Fruit fly (Drosophila melanogaster) whole organism, embryonic: ENCODE data around the gene PGRP-LF.

ENCODE experiments used
- Antp ChIP-seq: fragments of 200-800 bp; sonication (Bioruptor generic); optimal IDR thresholded peaks from 3 replicates; lab custom pipeline; 2016; ENCODE audit warnings: missing biosample characterization, missing genetic modification characterization
- Atf-2 ChIP-seq: fragments of 200-800 bp; sonication (Bioruptor generic); optimal IDR thresholded peaks from 2 replicates; lab custom pipeline; 2016; ENCODE audit warnings: missing biosample characterization, missing genetic modification characterization
- BEAF-32 ChIP-seq: fragments of 200-800 bp; sonication (Bioruptor generic); optimal IDR thresholded peaks from 3 replicates; lab custom pipeline; 2017; ENCODE audit warnings: missing biosample characterization, missing genetic modification characterization, mild to moderate bottlenecking, moderate library complexity, missing genetic modification reagents
- CG10321 ChIP-seq: fragments of 200-800 bp; sonication (Bioruptor generic); IDR thresholded peaks from 2 replicates; pipeline ENCODE4 v1.3.6; 2022; ENCODE audit warnings: missing biosample characterization, missing genetic modification characterization
- CG11723 ChIP-seq: fragments of 200-800 bp; sonication (Bioruptor generic); optimal IDR thresholded peaks from 2 replicates; lab custom pipeline; 2017; ENCODE audit warnings: missing biosample characterization, mild to moderate bottlenecking, missing genetic modification characterization
- CG13624 ChIP-seq: fragments of 200-800 bp; sonication (Bioruptor generic); optimal IDR thresholded peaks from 2 replicates; lab custom pipeline; 2016; ENCODE audit warnings: missing biosample characterization, missing genetic modification characterization
- CG14441 ChIP-seq: fragments of 200-800 bp; sonication (Bioruptor generic); IDR thresholded peaks from 2 replicates; pipeline ENCODE4 v1.3.6; 2022; ENCODE audit warnings: missing biosample characterization, missing genetic modification characterization
- CG14667 ChIP-seq: fragments of 200-800 bp; sonication (Bioruptor generic); IDR thresholded peaks from 2 replicates; pipeline ENCODE4 v1.3.6; 2022; ENCODE audit warnings: missing biosample characterization, missing genetic modification characterization
- CG14860 ChIP-seq: fragments of 200-800 bp; sonication (Bioruptor generic); IDR thresholded peaks from 3 replicates; pipeline ENCODE4 v1.3.6; 2022; ENCODE audit warnings: missing biosample characterization, missing genetic modification characterization; ENCODE audit not compliant: partially characterized antibody
- CG15073 ChIP-seq: fragments of 200-800 bp; sonication (Bioruptor generic); optimal IDR thresholded peaks from 2 replicates; lab custom pipeline; 2016; ENCODE audit warnings: missing biosample characterization, missing genetic modification characterization
- CG1603 ChIP-seq: fragments of 200-800 bp; sonication (Bioruptor generic); optimal IDR thresholded peaks from 2 replicates; lab custom pipeline; 2019; ENCODE audit warnings: missing biosample characterization, mild to moderate bottlenecking, missing genetic modification characterization, moderate library complexity
- CG18011 ChIP-seq: fragments of 200-800 bp; sonication (Bioruptor generic); optimal IDR thresholded peaks from 2 replicates; lab custom pipeline; 2017; ENCODE audit warnings: missing biosample characterization, missing genetic modification characterization, mild to moderate bottlenecking, moderate library complexity, missing genotype
- CG2120 ChIP-seq: fragments of 200-800 bp; sonication (Bioruptor generic); optimal IDR thresholded peaks from 3 replicates; lab custom pipeline; 2016; ENCODE audit warnings: missing biosample characterization, missing genetic modification characterization
- CG4424 ChIP-seq: fragments of 200-800 bp; sonication (Bioruptor generic); optimal IDR thresholded peaks from 3 replicates; lab custom pipeline; 2016; ENCODE audit warnings: missing biosample characterization, missing genetic modification characterization
- CG4617 ChIP-seq: fragments of 200-800 bp; sonication (Bioruptor generic); optimal IDR thresholded peaks from 3 replicates; lab custom pipeline; 2016; ENCODE audit warnings: missing biosample characterization, missing genetic modification characterization, borderline replicate concordance
- CG6272 ChIP-seq: fragments of 200-800 bp; sonication (Bioruptor generic); IDR thresholded peaks from 2 replicates; pipeline ENCODE4 v1.3.6; 2022; ENCODE audit warnings: missing biosample characterization, missing genetic modification characterization
- CG7556 ChIP-seq: fragments of 200-800 bp; sonication (Bioruptor generic); optimal IDR thresholded peaks from 2 replicates; lab custom pipeline; 2017; ENCODE audit warnings: missing biosample characterization, mild to moderate bottlenecking, missing genetic modification characterization
- CG7839 ChIP-seq: fragments of 200-800 bp; sonication (Bioruptor generic); optimal IDR thresholded peaks from 3 replicates; lab custom pipeline; 2018; ENCODE audit warnings: missing biosample characterization, mild to moderate bottlenecking, missing genetic modification characterization, moderate library complexity
- CG8281 ChIP-seq: fragments of 200-800 bp; sonication (Bioruptor generic); optimal IDR thresholded peaks from 2 replicates; lab custom pipeline; 2018; ENCODE audit warnings: missing biosample characterization, mild to moderate bottlenecking, missing genetic modification characterization, moderate library complexity
- CG9932 ChIP-seq: fragments of 200-800 bp; sonication (Bioruptor generic); IDR thresholded peaks from 2 replicates; pipeline ENCODE4 v1.3.6; 2022; ENCODE audit warnings: missing biosample characterization, missing genetic modification characterization
- CrebB ChIP-seq: fragments of 200-800 bp; sonication (Bioruptor generic); optimal IDR thresholded peaks from 3 replicates; lab custom pipeline; 2018; ENCODE audit warnings: missing biosample characterization, mild to moderate bottlenecking, missing genetic modification characterization
- Doc3 ChIP-seq: fragments of 200-800 bp; sonication (Bioruptor generic); IDR thresholded peaks from 3 replicates; pipeline ENCODE4 v1.3.6; 2022; ENCODE audit warnings: missing biosample characterization, missing genetic modification characterization; ENCODE audit not compliant: partially characterized antibody
- Dp ChIP-seq: fragments of 200-800 bp; sonication (Bioruptor generic); optimal IDR thresholded peaks from 2 replicates; lab custom pipeline; 2018; ENCODE audit warnings: missing biosample characterization, mild to moderate bottlenecking, missing genetic modification characterization, moderate library complexity
- Elba2 ChIP-seq: fragments of 200-800 bp; sonication (Bioruptor generic); optimal IDR thresholded peaks from 3 replicates; lab custom pipeline; 2016; ENCODE audit warnings: missing biosample characterization, missing genetic modification characterization
- GATAe ChIP-seq: fragments of 200-800 bp; sonication (Bioruptor generic); conservative IDR thresholded peaks from 2 replicates; pipeline ENCODE4 v1.3.6; 2022; ENCODE audit warnings: missing biosample characterization, missing genetic modification characterization
- H15 ChIP-seq: fragments of 200-800 bp; sonication (Bioruptor generic); IDR thresholded peaks from 3 replicates; pipeline ENCODE4 v1.3.6; 2022; ENCODE audit warnings: missing biosample characterization, missing genetic modification characterization
- Jarid2 ChIP-seq: fragments of 200-800 bp; sonication (Bioruptor generic); optimal IDR thresholded peaks from 3 replicates; lab custom pipeline; 2017; ENCODE audit warnings: mild to moderate bottlenecking, missing biosample characterization, missing genetic modification reagents, missing genetic modification characterization
- Lim3 ChIP-seq: fragments of 200-800 bp; sonication (Bioruptor generic); IDR thresholded peaks from 2 replicates; pipeline ENCODE4 v1.3.6; 2022; ENCODE audit warnings: missing biosample characterization, missing genetic modification characterization
- MBD-R2 ChIP-seq: fragments of 200-800 bp; sonication (Bioruptor generic); IDR thresholded peaks from 2 replicates; pipeline ENCODE4 v1.3.6; 2022; ENCODE audit warnings: missing biosample characterization, missing genetic modification characterization
- Med ChIP-seq: fragments of 200-800 bp; sonication (Bioruptor generic); peaks from one replicate; lab custom pipeline; 2016; ENCODE audit warnings: missing biosample characterization, missing genetic modification characterization, mild to moderate bottlenecking, inconsistent platforms, moderate library complexity
- Vsx1 ChIP-seq: fragments of 200-800 bp; sonication (Bioruptor generic); optimal IDR thresholded peaks from 2 replicates; lab custom pipeline; 2017; ENCODE audit warnings: missing biosample characterization, mild to moderate bottlenecking, missing genetic modification characterization, missing genetic modification reagents
- YL-1 ChIP-seq: fragments of 200-800 bp; sonication (Bioruptor generic); optimal IDR thresholded peaks from 3 replicates; lab custom pipeline; 2017; ENCODE audit warnings: missing biosample characterization, mild to moderate bottlenecking, missing genetic modification characterization
- ap ChIP-seq: fragments of 200-800 bp; sonication (Bioruptor generic); IDR thresholded peaks from 2 replicates; pipeline ENCODE4 v1.3.6; 2022; ENCODE audit warnings: missing biosample characterization, missing genetic modification characterization
- br ChIP-seq: fragments of >200 bp; optimal IDR thresholded peaks from 2 replicates; lab custom pipeline; 2017
- da ChIP-seq: fragments of 200-800 bp; sonication (Bioruptor generic); optimal IDR thresholded peaks from 2 replicates; lab custom pipeline; 2016; ENCODE audit warnings: missing biosample characterization, missing genetic modification characterization
- exex ChIP-seq: fragments of 200-800 bp; sonication (Bioruptor generic); optimal IDR thresholded peaks from 4 replicates; lab custom pipeline; 2018; ENCODE audit warnings: missing biosample characterization, mild to moderate bottlenecking, missing genetic modification characterization, moderate library complexity
- fd3F ChIP-seq: fragments of 200-800 bp; sonication (Bioruptor generic); optimal IDR thresholded peaks from 2 replicates; lab custom pipeline; 2018; ENCODE audit warnings: missing biosample characterization, mild to moderate bottlenecking, missing genetic modification characterization, moderate library complexity
- fru ChIP-seq: fragments of >200 bp; optimal IDR thresholded peaks from 2 replicates; lab custom pipeline; 2017
- gcm ChIP-seq: fragments of 200-800 bp; sonication (Bioruptor generic); optimal IDR thresholded peaks from 2 replicates; lab custom pipeline; 2019; ENCODE audit warnings: missing biosample characterization, mild to moderate bottlenecking, missing genetic modification characterization, moderate library complexity
- grn ChIP-seq: fragments of 200-800 bp; sonication (Bioruptor generic); optimal IDR thresholded peaks from 3 replicates; lab custom pipeline; 2017; ENCODE audit warnings: missing biosample characterization, missing genetic modification characterization
- gro ChIP-seq: fragments of 200-800 bp; sonication (Bioruptor generic); optimal IDR thresholded peaks from 2 replicates; lab custom pipeline; 2016; ENCODE audit warnings: missing biosample characterization, missing genetic modification characterization
- lab ChIP-seq: fragments of 200-800 bp; sonication (Bioruptor generic); optimal IDR thresholded peaks from 3 replicates; lab custom pipeline; 2017; ENCODE audit warnings: missing biosample characterization, missing genetic modification characterization, mild to moderate bottlenecking, moderate library complexity, missing genetic modification reagents
- oc ChIP-seq: fragments of 200-800 bp; sonication (Bioruptor generic); optimal IDR thresholded peaks from 2 replicates; lab custom pipeline; 2018; ENCODE audit warnings: missing biosample characterization, mild to moderate bottlenecking, missing genetic modification characterization, moderate library complexity
- ranshi ChIP-seq: fragments of 200-800 bp; sonication (Bioruptor generic); IDR thresholded peaks from 2 replicates; pipeline ENCODE4 v1.3.6; 2022; ENCODE audit warnings: missing biosample characterization, missing genetic modification characterization
- row ChIP-seq: fragments of 200-800 bp; sonication (Bioruptor generic); IDR thresholded peaks from 3 replicates; pipeline ENCODE4 v1.3.6; 2022; ENCODE audit warnings: missing biosample characterization, missing genetic modification characterization
- scrt ChIP-seq: fragments of 200-800 bp; sonication (Bioruptor generic); optimal IDR thresholded peaks from 2 replicates; lab custom pipeline; 2018; ENCODE audit warnings: missing biosample characterization, mild to moderate bottlenecking, missing genetic modification characterization, moderate library complexity
- slbo ChIP-seq: fragments of 200-800 bp; sonication (Bioruptor generic); IDR thresholded peaks from 2 replicates; pipeline ENCODE4 v1.3.6; 2022; ENCODE audit warnings: missing biosample characterization, missing genetic modification characterization
- tll ChIP-seq, 2 experiments: fragments of 200-800 bp in 1 of 2; fragments of >200 bp in 1 of 2; sonication (Bioruptor generic) in 1 of 2; optimal IDR thresholded peaks; 2 replicates each; lab custom pipeline; 2017 to 2019; ENCODE audit warnings: missing biosample characterization in 2 of 2, missing genetic modification characterization in 2 of 2, mild to moderate bottlenecking in 1 of 2, moderate library complexity in 1 of 2
- unpg ChIP-seq: fragments of 200-800 bp; sonication (Bioruptor generic); optimal IDR thresholded peaks from 3 replicates; lab custom pipeline; 2018; ENCODE audit warnings: missing biosample characterization, mild to moderate bottlenecking, missing genetic modification characterization, moderate library complexity
- wor ChIP-seq: fragments of 200-800 bp; sonication (Bioruptor generic); IDR thresholded peaks from 2 replicates; pipeline ENCODE4 v1.3.6; 2022; ENCODE audit warnings: missing biosample characterization, missing genetic modification characterization
- z ChIP-seq: fragments of 200-800 bp; sonication (Bioruptor generic); IDR thresholded peaks from 3 replicates; pipeline ENCODE4 v1.3.6; 2022; ENCODE audit warnings: missing biosample characterization, missing genetic modification characterization

The PGRP-LF gene

dm6 chr3L:9370907-9371365, 21.5 kb downstream of the PGRP-LF start, which contains the start of gene Fdx1 (continued):
- no peak for TF ChIP-seq scrt (GFP tag; lab: Kevin White, UChicago)
- TF ChIP-seq Vsx1 (GFP tag; lab: Kevin White, UChicago): no peak
- peak; percentile 74 for TF ChIP-seq slbo (GFP tag; lab: Robert Waterston, UW)
- peak; percentile 44 for TF ChIP-seq unpg (GFP tag; lab: Kevin White, UChicago)
- no peak for TF ChIP-seq CG11723 (GFP tag; lab: Kevin White, UChicago)
- TF ChIP-seq Antp (GFP tag; lab: Kevin White, UChicago): no peak
- TF ChIP-seq CG6272 (GFP tag; lab: Robert Waterston, UW): peak; percentile 31; the same call in 1 of the 2 replicates
- TF ChIP-seq gro (GFP tag; lab: Kevin White, UChicago): no peak
- peak; percentile 66 for TF ChIP-seq CG2120 (GFP tag; lab: Kevin White, UChicago)
- peak; percentile 16 for TF ChIP-seq fd3F (GFP tag; lab: Kevin White, UChicago)
- TF ChIP-seq CG7839: peak; percentile 32
- peak; percentile 66 for TF ChIP-seq Med (GFP tag; lab: Kevin White, UChicago)
- no peak for TF ChIP-seq Jarid2 (GFP tag; lab: Kevin White, UChicago)
- no peak for TF ChIP-seq oc
- TF ChIP-seq H15: 0 out of 3 replicates have a peak, but pooled peaks have one; percentile 41
- peak; percentile 37; the same call in 1 of the 2 replicates for TF ChIP-seq ranshi (GFP tag; lab: Robert Waterston, UW)
- 0 out of 2 replicates have a peak, but pooled peaks have one; percentile 29 for TF ChIP-seq CG14441 (GFP tag; lab: Robert Waterston, UW)
- no peak for TF ChIP-seq z
- TF ChIP-seq row: peak; percentile 84
- TF ChIP-seq GATAe (GFP tag; lab: Robert Waterston, UW): no peak
- peak; percentile 19 for TF ChIP-seq CG4424 (GFP tag; lab: Kevin White, UChicago)
- TF ChIP-seq CG18011 (GFP tag; lab: Kevin White, UChicago): no peak
- no peak; the same call in 1 of the 2 replicates for TF ChIP-seq ap (GFP tag; lab: Robert Waterston, UW)
- peak; percentile 85 for TF ChIP-seq Dp (GFP tag; lab: Kevin White, UChicago)
- peak; percentile 65 for TF ChIP-seq BEAF-32 (GFP tag; lab: Kevin White, UChicago)
- no peak for TF ChIP-seq CG15073 (GFP tag; lab: Kevin White, UChicago)
- no peak for TF ChIP-seq wor (GFP tag; lab: Robert Waterston, UW)
- TF ChIP-seq tll (GFP tag; optimal IDR thresholded peaks at IDR 0.05; lab: Kevin White, UChicago): no peak
- TF ChIP-seq Elba2: no peak
- no peak for TF ChIP-seq Lim3 (GFP tag; lab: Robert Waterston, UW)
- peak; percentile 49; the same call in 2 of the 3 replicates for TF ChIP-seq CG14860 (GFP tag; lab: Robert Waterston, UW)
- no peak for TF ChIP-seq Atf-2 (GFP tag; lab: Kevin White, UChicago)
- peak; percentile 8 for TF ChIP-seq CG7556 (GFP tag; lab: Kevin White, UChicago)
- TF ChIP-seq CG14667 (GFP tag; lab: Robert Waterston, UW): no peak
- peak; percentile 70 for TF ChIP-seq MBD-R2 (GFP tag; lab: Robert Waterston, UW)
- no peak for TF ChIP-seq CG4617 (GFP tag; lab: Kevin White, UChicago)
- TF ChIP-seq fru (lab: Kevin White, UChicago): no peak
- peak; percentile 8 for TF ChIP-seq CG13624 (GFP tag; lab: Kevin White, UChicago)
- TF ChIP-seq CG10321 (GFP tag; lab: Robert Waterston, UW): no peak
- TF ChIP-seq grn (GFP tag; lab: Kevin White, UChicago): no peak
- no peak for TF ChIP-seq CG1603 (tag; lab: Kevin White, UChicago)
- TF ChIP-seq da (GFP tag; lab: Kevin White, UChicago): no peak
- peak; percentile 22 for TF ChIP-seq gcm (GFP tag; lab: Kevin White, UChicago)
- TF ChIP-seq br (lab: Kevin White, UChicago): no peak
- TF ChIP-seq CG8281 (tag; lab: Kevin White, UChicago): no peak
- TF ChIP-seq YL-1 (GFP tag; lab: Kevin White, UChicago): peak; percentile 1
- TF ChIP-seq CG9932 (GFP tag; lab: Robert Waterston, UW): peak; percentile 71
- TF ChIP-seq Doc3 (GFP tag; lab: Robert Waterston, UW): peak; percentile 64
- no peak for TF ChIP-seq lab (GFP tag; lab: Kevin White, UChicago)
- peak; percentile 32 for TF ChIP-seq exex (tag; lab: Kevin White, UChicago)
- TF ChIP-seq CrebB (tag; lab: Kevin White, UChicago): peak; percentile 6
